Worm (Caenorhabditis elegans): Measurements from ENCODE around the gene fan-1.

Gene fan-1

DNA sequence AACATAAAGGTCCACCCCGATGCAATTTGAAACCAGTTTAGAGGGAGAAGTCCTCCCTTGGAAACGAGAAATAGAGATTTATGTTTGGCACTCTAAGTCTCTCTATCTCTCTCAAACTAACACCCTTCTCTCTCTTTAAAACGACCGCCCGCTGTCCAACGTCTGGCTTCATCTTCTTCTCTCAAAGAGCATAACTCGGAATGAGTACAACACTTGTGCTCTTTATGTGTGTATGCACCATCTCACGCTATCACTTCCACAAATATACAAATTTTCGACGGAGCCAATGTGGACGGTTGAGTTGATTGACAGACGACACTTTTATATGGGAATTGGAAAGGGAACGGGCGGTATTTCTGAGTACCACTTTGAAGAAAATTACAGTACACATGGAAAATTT lies 25.9 kb downstream of the fan-1 start (continued):
- TF ChIP-seq lin-38 (GFP tag; IDR thresholded peaks at IDR 0.05) = no peak
- TF ChIP-seq zip-11 (GFP tag; IDR thresholded peaks at IDR 0.05) = no peak
- peak; percentile 70 for TF ChIP-seq hlh-11 (tag; optimal IDR thresholded peaks at IDR 0.05)
- TF ChIP-seq nhr-28 (tag; optimal IDR thresholded peaks at IDR 0.05) = peak; percentile 66
- no peak for TF ChIP-seq set-16 (GFP tag; IDR thresholded peaks at IDR 0.05)
- TF ChIP-seq dmd-8 (GFP tag; IDR thresholded peaks at IDR 0.05) = no peak
- TF ChIP-seq unc-39 (tag; optimal IDR thresholded peaks at IDR 0.05) = no peak
- TF ChIP-seq lsy-2 (tag; optimal IDR thresholded peaks at IDR 0.05) = peak in 1 of 2 experiments; percentile 13
- TF ChIP-seq F26F4.8 (GFP tag; conservative IDR thresholded peaks at IDR 0.05) = no peak
- TF ChIP-seq zfp-3 (GFP tag; conservative IDR thresholded peaks at IDR 0.05) = no peak
- TF ChIP-seq mxl-2 (GFP tag; conservative IDR thresholded peaks at IDR 0.05) = no peak
- peak; percentile 63 for TF ChIP-seq pqm-1 (tag; optimal IDR thresholded peaks at IDR 0.05)
- no peak for TF ChIP-seq R02D3.7 (tag; optimal IDR thresholded peaks at IDR 0.05)
- TF ChIP-seq rbr-2 (tag; optimal IDR thresholded peaks at IDR 0.05) = no peak
- TF ChIP-seq ceh-20 (GFP tag; IDR thresholded peaks at IDR 0.05) = no peak
- no peak for TF ChIP-seq snpc-1.2 (GFP tag; IDR thresholded peaks at IDR 0.05)
- no peak for TF ChIP-seq snpc-4 (tag; optimal IDR thresholded peaks at IDR 0.05)

DNA sequence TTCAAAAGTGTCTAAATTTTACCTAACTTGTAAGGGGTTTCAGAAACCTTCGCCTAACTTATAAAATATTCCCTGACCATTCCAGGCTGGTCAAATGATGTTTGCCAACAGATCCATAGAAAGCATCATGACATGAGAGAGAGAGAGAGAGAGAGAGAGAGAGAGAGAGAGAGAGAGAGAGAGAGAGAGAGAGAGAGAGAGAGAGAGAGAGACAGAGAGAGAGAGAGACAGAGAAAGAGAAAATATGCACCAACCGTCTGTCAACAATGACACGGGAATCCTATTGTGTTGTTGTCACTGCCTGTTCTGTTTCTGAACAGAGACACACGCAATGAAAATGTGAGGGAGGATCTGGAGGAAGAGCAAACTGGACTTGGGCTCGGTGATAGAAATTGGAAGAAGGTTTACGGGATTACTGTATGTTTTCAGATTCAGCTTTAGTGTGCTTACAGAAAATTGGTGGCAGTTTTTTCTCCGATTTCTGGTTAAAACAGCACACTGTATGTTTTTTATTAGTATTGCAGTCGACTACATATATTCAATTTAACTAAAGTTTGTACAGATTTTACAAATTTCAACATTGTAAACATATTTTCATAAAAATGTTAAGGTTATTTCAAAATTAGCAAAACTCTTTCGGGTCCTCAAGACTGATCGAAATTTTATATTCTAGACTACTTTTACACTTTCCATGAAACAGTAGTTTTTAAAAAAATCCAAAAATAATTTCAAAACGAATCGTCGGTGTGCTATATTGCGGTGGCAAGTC lies 27.7 kb downstream of the fan-1 start:
- TF ChIP-seq nhr-41 (GFP tag; IDR thresholded peaks at IDR 0.05) (no peak), ztf-11 (tag; optimal IDR thresholded peaks at IDR 0.05) (no peak), ama-1 (optimal IDR thresholded peaks at IDR 0.05) (no peak), skn-1 (tag; optimal IDR thresholded peaks at IDR 0.05) (no peak), lin-38 (GFP tag; IDR thresholded peaks at IDR 0.05) (no peak), arid-1 (GFP tag; conservative IDR thresholded peaks at IDR 0.05) (no peak), mxl-2 (GFP tag; conservative IDR thresholded peaks at IDR 0.05) (no peak), dmd-9 (GFP tag; IDR thresholded peaks at IDR 0.05) (no peak), ceh-62 (tag; optimal IDR thresholded peaks at IDR 0.05) (no peak), php-3 (GFP tag; IDR thresholded peaks at IDR 0.05) (no peak), lir-3 (tag; optimal IDR thresholded peaks at IDR 0.05) (no peak), ctbp-1 (GFP tag; IDR thresholded peaks at IDR 0.05) (no peak), Y75B8A.6 (GFP tag; IDR thresholded peaks at IDR 0.05) (no peak), tra-1 (GFP tag; IDR thresholded peaks at IDR 0.05) (no peak), ceh-28 (tag; optimal IDR thresholded peaks at IDR 0.05) (no peak), ztf-7 (tag; optimal IDR thresholded peaks at IDR 0.05) (no peak), dmd-8 (GFP tag; IDR thresholded peaks at IDR 0.05) (no peak), jun-1 (tag; optimal IDR thresholded peaks at IDR 0.05) (no peak), ZK337.2 (GFP tag; IDR thresholded peaks at IDR 0.05) (no peak), hmg-1.1 (GFP tag; IDR thresholded peaks at IDR 0.05) (no peak), ceh-44 (GFP tag; IDR thresholded peaks at IDR 0.05) (no peak), D1046.2 (GFP tag; IDR thresholded peaks at IDR 0.05) (no peak), ces-1 (GFP tag; optimal IDR thresholded peaks at IDR 0.05) (no peak), pqm-1 (tag; optimal IDR thresholded peaks at IDR 0.05) (no peak), nhr-237 (tag; optimal IDR thresholded peaks at IDR 0.05) (no peak), pha-4 (GFP tag; IDR thresholded peaks at IDR 0.05) (no peak; the same call in 1 of the 2 replicates), pha-4 (tag; optimal IDR thresholded peaks at IDR 0.05) (peak; percentile 68), lin-15B (tag; optimal IDR thresholded peaks at IDR 0.05) (no peak), set-16 (GFP tag; IDR thresholded peaks at IDR 0.05) (peak; percentile 73; the same call in 1 of the 2 replicates), Y105C5A.15 (GFP tag; IDR thresholded peaks at IDR 0.05) (no peak), snpc-4 (tag; optimal IDR thresholded peaks at IDR 0.05) (no peak), egl-43 (GFP tag; IDR thresholded peaks at IDR 0.05) (no peak), Y48G9A.11 (GFP tag; IDR thresholded peaks at IDR 0.05) (no peak), zfp-3 (GFP tag; conservative IDR thresholded peaks at IDR 0.05) (no peak), daf-12 (tag; optimal IDR thresholded peaks at IDR 0.05) (no peak), lim-7 (GFP tag; IDR thresholded peaks at IDR 0.05) (no peak), aly-2 (tag; optimal IDR thresholded peaks at IDR 0.05) (no peak), dve-1 (tag; optimal IDR thresholded peaks at IDR 0.05; ENCODE audit: insufficient read depth) (peak; percentile 85), aha-1 (tag) (peak; percentile 69), zfp-2 (tag; optimal IDR thresholded peaks at IDR 0.05) (no peak)

Data from whole organism, L4 larva.